Fruit fly (Drosophila melanogaster): ENCODE data around the gene CG31917.

CG31917 gene

DNA sequence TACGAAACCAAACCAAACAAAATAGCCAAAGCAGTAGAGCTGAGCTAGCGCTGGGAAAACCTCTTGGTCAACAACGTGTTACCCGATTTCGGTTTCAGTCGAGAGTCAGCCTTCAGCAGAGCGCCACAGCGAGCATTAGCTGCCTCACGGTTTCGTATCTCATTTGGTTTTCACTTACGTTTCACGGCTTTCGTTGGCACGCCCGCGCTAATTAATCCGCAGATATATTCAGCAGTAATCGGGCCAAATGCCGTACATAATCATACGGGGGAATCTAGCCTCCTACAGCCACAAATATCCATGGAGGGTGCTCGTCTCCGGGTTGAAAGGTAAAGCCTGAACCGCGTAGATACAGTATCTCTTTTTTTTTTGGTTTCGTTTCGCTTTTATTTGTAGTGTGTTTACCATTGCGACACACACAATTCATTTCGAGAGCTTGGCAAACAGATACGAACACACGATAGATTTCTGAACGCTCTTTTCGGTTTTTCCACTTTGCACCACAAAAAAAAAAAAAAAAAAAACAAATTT, 33.8 kb upstream of the CG31917 start, which contains the start of gene CG31650 (continued):
- TF ChIP-seq Drgx (GFP tag; IDR thresholded peaks at IDR 0.05) (peak; percentile 17; the same call in 1 of the 2 replicates), CG34422 (GFP tag; IDR thresholded peaks at IDR 0.05) (no peak), insv (GFP tag; optimal IDR thresholded peaks at IDR 0.05) (no peak), inv (GFP tag; IDR thresholded peaks at IDR 0.05; ENCODE audit: partially characterized antibody) (no peak), CG7987 (GFP tag; optimal IDR thresholded peaks at IDR 0.05) (no peak), CG11696 (GFP tag; IDR thresholded peaks at IDR 0.05) (0 out of 2 replicates have a peak, but pooled peaks have one; percentile 25), CG2199 (GFP tag; IDR thresholded peaks at IDR 0.05) (peak; percentile 21; the same call in 1 of the 3 replicates), wek (GFP tag; optimal IDR thresholded peaks at IDR 0.05) (peak; percentile 18), org-1 (GFP tag; optimal IDR thresholded peaks at IDR 0.05) (no peak), CG1832 (GFP tag; optimal IDR thresholded peaks at IDR 0.05) (no peak), scrt (GFP tag; optimal IDR thresholded peaks at IDR 0.05) (no peak), unc-4 (GFP tag; IDR thresholded peaks at IDR 0.05; ENCODE audit: partially characterized antibody) (0 out of 2 replicates have a peak, but pooled peaks have one; percentile 37), CG14710 (tag; optimal IDR thresholded peaks at IDR 0.05) (no peak), ssp (GFP tag; IDR thresholded peaks at IDR 0.05) (no peak), HLH4C (GFP tag; IDR thresholded peaks at IDR 0.05; ENCODE audit: partially characterized antibody) (no peak), esg (GFP tag; conservative IDR thresholded peaks at IDR 0.05) (no peak), Rfx (GFP tag; IDR thresholded peaks at IDR 0.05) (peak; percentile 6; the same call in 1 of the 2 replicates), repo (GFP tag; optimal IDR thresholded peaks at IDR 0.05) (no peak), ara (GFP tag; IDR thresholded peaks at IDR 0.05) (no peak), klu (GFP tag; IDR thresholded peaks at IDR 0.05) (no peak), H15 (GFP tag; IDR thresholded peaks at IDR 0.05) (no peak), Doc3 (GFP tag; IDR thresholded peaks at IDR 0.05; ENCODE audit: partially characterized antibody) (no peak), ab (GFP tag; optimal IDR thresholded peaks at IDR 0.05) (no peak), CG12391 (tag; optimal IDR thresholded peaks at IDR 0.05) (no peak), lov (optimal IDR thresholded peaks at IDR 0.05) (no peak), lov (GFP tag; IDR thresholded peaks at IDR 0.05) (no peak), gsb (GFP tag; IDR thresholded peaks at IDR 0.05) (no peak), ftz-f1 (GFP tag; optimal IDR thresholded peaks at IDR 0.05) (peak; percentile 11), exex (tag; optimal IDR thresholded peaks at IDR 0.05) (peak; percentile 49), sqz (GFP tag; optimal IDR thresholded peaks at IDR 0.05) (no peak), Adf1 (GFP tag; IDR thresholded peaks at IDR 0.05) (no peak), Ptx1 (GFP tag; IDR thresholded peaks at IDR 0.05) (0 out of 2 replicates have a peak, but pooled peaks have one; percentile 7), Bgb (GFP tag; IDR thresholded peaks at IDR 0.05; ENCODE audit: partially characterized antibody) (no peak), danr (GFP tag; IDR thresholded peaks at IDR 0.05) (no peak), zen (tag; optimal IDR thresholded peaks at IDR 0.05) (no peak), CG2120 (GFP tag; optimal IDR thresholded peaks at IDR 0.05) (no peak), cg (GFP tag; optimal IDR thresholded peaks at IDR 0.05) (peak; percentile 35), NC2α (GFP tag; optimal IDR thresholded peaks at IDR 0.05) (no peak), grn (GFP tag; optimal IDR thresholded peaks at IDR 0.05) (peak; percentile 69), Hmx (GFP tag; optimal IDR thresholded peaks at IDR 0.05) (no peak), oc (tag; optimal IDR thresholded peaks at IDR 0.05) (peak; percentile 29), nmo (GFP tag; optimal IDR thresholded peaks at IDR 0.05) (no peak), CG3065 (GFP tag; optimal IDR thresholded peaks at IDR 0.05) (no peak), psq (GFP tag; optimal IDR thresholded peaks at IDR 0.05) (no peak), CG4282 (GFP tag; optimal IDR thresholded peaks at IDR 0.05) (peak; percentile 14), H2.0 (GFP tag; IDR thresholded peaks at IDR 0.05) (no peak), vvl (GFP tag; IDR thresholded peaks at IDR 0.05) (no peak), CG4404 (GFP tag; IDR thresholded peaks at IDR 0.05) (no peak), gro (GFP tag; optimal IDR thresholded peaks at IDR 0.05) (no peak), ro (GFP tag; IDR thresholded peaks at IDR 0.05) (no peak), hkb (optimal IDR thresholded peaks at IDR 0.05) (no peak), hkb (GFP tag; IDR thresholded peaks at IDR 0.05) (no peak)

Data from whole organism, embryonic.